Fruit fly (Drosophila melanogaster) S2 (cell line): ENCODE measurements around the gene Vps33B.

ENCODE experiments used
- CG8478 ChIP-seq: fragments of >200 bp; optimal IDR thresholded peaks from 2 replicates; lab custom pipeline; 2018
- CTCF ChIP-seq, 2 experiments: fragments of >200 bp; optimal IDR thresholded peaks; 2 replicates each; lab custom pipeline; 2018

Gene Vps33B

DNA sequence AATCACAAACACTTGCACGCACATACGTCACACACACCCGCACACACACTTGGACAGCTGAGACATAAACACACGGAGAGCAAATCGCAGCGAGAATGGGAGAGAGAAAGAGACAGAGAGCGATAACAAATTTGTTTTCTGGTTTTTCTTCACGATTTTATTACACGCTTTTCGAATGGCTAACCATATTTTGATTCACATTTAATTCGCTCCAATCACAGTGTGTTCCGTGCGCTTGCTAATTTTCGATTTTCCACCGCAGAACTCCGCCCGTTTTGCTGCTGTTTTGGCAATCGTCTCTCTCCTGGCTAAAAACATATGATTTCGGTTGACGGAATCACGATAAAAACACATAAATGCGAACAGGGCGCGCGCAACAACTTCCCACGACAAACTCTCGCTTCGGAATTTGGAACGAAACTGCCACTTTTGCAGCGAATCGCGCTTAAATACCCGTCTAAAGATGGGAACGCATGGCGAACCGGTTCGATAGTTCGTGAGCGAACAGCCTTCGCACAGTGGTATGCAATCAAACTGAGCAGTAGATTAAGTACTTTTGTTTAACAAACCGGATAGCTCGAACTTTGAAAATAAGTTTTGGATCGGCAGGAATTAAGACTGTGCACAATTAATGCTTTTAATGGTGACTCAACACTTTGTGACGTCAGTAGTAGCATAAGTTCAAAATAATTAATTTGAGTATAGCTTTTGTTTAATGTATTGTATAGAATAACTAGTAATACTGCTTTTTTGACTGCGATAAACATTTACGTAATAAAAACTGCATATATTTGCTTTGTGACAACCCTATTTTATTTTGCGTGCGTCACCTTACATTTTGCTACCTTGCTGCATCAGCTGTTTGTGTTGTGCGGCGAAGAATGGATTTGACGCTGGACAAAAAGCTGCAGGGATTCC lies at the start of gene Vps33B, which contains the start of gene Fur1:
Gene Vps33B (plus strand): TSS at position 856 of the 918 bp plus-strand sequence.
Gene Fur1 (minus strand): TSS at position 424 of the 918 bp plus-strand sequence.
- TF ChIP-seq CTCF (optimal IDR thresholded peaks at IDR 0.05; lab: Kevin White, UChicago) (peak in 1 of 2 experiments; percentile 5), CG8478 (lab: Kevin White, UChicago) (no peak)

DNA sequence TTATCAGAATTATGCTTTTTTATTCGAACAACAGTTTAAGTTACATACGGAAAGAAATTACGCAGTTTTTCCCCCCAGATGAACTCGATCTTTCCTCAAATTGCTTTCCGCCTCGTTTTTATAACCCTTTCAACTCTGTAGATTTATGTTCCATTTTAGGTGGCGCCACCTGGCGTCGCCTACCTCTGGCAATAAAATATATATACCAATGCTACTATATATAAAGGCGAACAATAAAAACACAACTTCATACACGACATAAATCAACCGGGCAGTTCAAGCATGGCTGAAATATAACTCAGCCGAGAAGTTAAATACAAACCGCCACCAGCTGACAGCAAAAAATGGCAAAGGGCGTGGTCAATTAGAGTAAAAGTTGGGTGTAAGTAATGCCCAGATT lies 46.1 kb upstream of the Vps33B start:
- peak; percentile 50 to 52 for TF ChIP-seq CTCF (optimal IDR thresholded peaks at IDR 0.05; lab: Kevin White, UChicago)
- TF ChIP-seq CG8478 (lab: Kevin White, UChicago), result no peak

DNA sequence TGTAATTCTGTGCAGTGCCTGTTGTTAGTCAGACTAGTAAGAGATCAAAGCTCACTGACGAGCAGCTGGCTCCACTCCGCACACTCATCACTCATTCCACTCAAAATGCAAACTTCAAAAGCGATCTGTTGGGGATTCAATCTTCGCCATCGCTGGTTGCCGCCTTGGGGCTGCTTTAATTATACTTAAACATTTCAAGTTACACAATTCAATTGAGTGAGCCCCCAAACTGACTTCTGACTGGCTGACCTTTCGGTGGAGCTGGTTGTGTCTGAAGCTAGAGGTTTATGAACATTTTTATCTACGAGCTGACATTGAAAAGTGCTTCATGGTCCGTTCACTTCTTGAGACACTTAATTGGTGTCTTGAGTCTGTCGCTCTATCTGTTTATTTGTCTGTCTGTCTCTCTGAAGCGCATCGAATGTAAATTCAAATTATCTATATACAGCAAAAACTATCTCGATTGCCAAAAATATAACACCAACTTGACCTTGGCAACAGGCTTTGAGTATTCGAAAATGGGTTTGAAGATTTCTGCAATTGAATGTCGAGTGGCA lies 36.0 kb upstream of the Vps33B start:
- TF ChIP-seq CG8478 (lab: Kevin White, UChicago) (no peak), CTCF (optimal IDR thresholded peaks at IDR 0.05; lab: Kevin White, UChicago) (no peak)

DNA sequence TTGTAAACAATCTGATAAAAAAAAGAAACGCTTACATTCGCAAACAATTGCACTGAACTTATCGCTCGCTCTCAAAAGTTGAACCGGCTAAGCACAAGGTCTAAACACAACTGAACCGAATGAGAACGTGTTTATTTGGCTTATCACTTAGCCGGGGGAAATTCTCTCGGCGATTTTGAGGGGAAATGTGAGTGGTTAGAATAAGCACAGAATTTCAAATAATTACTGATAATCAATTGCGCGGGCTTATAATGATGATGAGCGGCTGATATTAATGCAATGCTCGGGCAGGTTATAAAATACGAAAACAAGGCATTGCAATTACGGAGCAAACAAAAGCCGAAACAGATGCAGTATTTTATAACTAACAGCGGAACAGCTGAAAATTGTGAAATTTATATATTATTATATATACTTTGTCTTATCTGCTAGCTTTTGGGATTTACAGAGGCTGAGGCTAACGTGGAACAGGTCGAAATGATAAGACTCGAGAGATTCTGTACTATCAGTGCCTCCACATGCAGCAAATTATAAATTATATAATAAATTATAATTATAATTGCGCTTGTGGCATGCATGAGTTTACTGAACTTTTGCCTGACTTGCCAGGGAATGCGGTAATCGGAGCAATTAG lies 34.8 kb upstream of the Vps33B start:
- TF ChIP-seq CG8478 (lab: Kevin White, UChicago) (no peak), CTCF (optimal IDR thresholded peaks at IDR 0.05; lab: Kevin White, UChicago) (no peak)

DNA sequence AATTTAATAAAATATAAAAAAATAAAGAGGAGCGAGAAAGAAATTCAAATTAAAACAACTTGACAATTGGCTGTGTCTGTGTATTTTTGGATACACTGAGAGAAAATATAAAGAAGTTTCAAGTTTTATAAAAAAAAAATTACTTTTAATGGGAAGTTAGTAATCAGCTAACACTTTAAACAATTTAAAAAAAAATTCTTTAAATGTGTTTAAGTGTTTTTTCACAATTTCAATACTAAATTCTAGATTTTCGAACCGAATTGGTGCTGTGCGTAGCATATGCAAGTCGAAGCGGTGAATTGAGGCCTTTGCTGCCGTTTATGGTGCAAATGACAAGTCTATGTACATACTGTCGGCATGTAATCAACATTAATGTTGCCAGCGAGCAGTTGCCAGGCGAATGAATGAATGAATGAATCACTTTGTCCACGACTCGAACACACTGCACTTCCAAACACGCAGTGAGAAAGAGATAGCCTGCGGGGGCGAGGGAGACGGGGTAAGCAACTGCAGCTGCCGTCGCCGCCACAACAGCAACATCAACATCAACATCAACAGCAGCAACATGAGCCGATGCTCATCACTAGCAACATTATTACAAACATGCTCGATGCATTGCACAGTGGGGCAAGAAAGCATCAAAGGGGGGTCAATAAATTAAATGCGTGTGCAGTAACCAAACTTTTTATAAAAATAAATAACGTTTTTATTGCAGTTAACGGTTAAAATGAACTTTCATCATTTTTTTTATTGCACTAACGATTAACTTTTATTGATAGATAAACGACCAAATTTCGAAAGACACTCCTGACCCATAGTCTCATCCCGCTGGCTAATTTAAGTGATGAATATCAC lies 27.5 kb upstream of the Vps33B start:
- TF ChIP-seq CTCF (optimal IDR thresholded peaks at IDR 0.05; lab: Kevin White, UChicago) (no peak), CG8478 (lab: Kevin White, UChicago) (no peak)

DNA sequence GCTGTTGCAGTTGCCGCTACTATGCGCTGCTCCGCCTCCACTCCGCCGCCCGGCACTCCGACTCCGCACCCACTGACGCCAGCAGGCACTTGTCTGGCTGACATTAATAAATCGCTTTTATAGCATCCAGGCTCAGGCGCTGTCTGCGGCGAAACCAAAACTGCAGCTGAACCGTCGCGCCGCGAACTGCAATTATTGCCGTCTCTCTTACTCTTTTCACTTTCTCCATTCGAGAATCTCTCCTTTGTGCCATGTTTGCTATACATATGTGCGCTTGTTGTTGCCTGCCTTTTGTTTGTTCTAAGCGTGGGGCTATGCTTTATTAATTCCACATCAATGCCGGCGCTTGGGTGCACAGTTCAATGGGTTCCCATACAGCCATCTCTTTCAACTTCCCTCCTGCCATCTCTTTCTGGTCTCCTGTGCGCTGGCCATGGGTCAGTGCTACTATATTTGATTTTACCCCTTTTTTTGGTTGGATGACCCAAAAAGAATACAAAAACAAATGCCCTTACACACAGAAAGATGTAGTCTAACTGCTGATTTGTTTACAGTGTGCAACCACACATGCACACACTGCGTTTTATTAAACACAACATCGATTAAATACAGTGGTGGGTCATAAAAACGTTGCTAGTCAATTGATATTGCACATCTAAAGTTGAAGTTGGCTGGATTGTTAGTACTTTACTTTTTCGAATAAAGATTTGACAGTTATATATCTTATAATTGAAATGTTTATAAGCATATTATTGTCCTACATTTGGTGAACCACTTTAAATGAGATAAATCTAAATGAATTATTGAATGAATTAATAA lies 26.6 kb upstream of the Vps33B start:
- TF ChIP-seq CTCF (optimal IDR thresholded peaks at IDR 0.05; lab: Kevin White, UChicago) (no peak), CG8478 (lab: Kevin White, UChicago) (no peak)

DNA sequence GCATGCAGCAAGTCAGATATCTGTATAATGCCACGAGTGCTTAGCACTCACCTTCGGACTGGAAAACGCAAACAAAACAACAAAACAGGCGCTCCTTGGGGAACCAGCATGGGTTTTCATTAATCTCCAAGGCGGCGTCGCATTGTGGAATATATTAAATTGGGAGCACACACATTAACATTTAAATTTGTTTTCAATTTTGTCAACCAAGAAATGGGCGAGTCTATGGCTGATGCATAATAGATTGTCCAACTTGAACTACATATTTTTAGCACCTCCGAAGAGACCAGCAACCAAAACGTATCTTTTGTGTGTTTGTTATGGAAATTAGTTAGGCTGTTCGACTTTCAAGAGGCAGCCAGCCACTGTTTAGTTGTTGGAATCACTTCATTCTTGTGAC lies 25.8 kb upstream of the Vps33B start:
- TF ChIP-seq CG8478 (lab: Kevin White, UChicago) (no peak), CTCF (optimal IDR thresholded peaks at IDR 0.05; lab: Kevin White, UChicago) (no peak)

DNA sequence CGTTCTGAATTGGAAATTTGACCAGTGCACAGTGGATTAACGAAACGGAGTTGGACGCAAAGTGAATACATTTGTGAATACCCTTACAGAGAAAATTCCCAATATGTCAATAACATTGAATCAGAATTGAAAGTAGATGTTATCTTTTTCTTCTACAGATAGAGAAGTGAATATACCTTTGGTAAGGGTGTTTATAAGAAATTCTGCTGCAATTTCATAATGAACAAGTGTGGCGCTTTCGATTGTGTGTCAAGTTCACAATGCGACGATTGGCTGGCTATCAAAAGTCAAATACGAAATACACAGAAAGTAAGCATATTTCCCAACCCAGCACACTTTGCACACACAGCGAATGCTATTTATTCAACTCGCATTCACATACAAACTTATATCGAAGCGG lies 25.0 kb upstream of the Vps33B start:
- TF ChIP-seq CTCF (optimal IDR thresholded peaks at IDR 0.05; lab: Kevin White, UChicago) (no peak), CG8478 (lab: Kevin White, UChicago) (no peak)

DNA sequence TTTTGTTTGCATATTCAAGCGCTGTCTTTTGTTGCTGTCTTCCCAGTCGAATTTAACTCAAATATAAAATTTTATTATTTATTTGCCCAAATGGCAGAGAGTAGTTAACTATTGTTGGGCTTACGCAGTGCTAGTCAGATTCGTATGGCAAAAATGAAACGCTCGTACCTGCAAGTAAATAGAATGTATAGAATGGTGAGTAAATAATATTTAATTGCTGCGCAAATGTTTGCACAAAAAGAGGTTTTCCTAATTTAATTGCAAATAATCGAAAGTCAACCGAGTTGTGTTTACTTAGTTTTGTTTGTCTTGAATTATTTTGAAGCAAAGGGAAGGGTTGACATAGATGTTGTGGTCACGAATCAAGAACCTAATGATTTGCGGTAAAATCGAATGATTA lies 24.6 kb upstream of the Vps33B start:
- no peak for TF ChIP-seq CTCF (optimal IDR thresholded peaks at IDR 0.05; lab: Kevin White, UChicago)
- no peak for TF ChIP-seq CG8478 (lab: Kevin White, UChicago)

DNA sequence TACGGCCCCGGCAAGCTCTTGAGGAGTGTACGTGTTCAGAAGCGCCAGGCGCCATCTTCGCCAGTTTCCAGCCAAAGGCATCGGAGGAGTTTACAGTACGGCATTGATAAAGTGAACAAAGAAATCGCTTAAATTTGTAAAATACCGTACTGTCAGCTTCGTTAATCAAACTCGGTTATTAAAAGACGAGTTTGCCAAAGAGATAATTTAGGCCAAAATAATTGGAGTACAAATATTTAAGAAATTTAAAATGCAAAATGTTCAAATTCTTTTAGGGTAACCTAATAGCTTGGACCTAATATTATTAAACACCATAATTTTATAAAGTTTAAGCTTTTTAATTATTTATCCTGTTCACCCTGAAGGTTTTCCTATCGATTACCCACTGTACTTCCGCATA lies 21.5 kb upstream of the Vps33B start:
- TF ChIP-seq CG8478 (lab: Kevin White, UChicago), result no peak
- TF ChIP-seq CTCF (optimal IDR thresholded peaks at IDR 0.05; lab: Kevin White, UChicago), result no peak

DNA sequence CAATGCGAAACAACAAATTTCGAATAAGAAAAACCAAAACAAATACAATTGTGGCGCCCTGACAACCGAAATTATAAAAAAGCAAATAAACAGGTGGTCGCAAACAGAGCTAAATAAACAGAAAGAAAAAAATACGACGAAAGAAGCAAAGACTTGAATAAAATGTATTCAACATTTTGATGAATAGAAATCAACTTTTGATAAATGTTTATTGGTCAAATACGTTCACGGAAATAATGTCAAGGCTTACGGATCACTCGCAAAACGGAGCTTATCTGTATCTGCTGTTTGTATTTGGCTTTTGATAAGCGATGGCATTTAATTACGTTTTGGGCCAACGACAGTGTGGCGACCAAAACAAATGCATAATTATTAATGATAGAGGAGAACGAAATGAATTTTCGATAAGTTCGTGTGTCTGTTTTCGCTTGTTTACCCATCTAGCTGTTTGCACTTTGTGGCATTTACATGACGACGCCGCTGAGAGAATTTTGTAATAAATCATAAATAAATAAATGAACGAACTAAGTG lies 20.1 kb upstream of the Vps33B start:
- no peak for TF ChIP-seq CG8478 (lab: Kevin White, UChicago)
- TF ChIP-seq CTCF (optimal IDR thresholded peaks at IDR 0.05; lab: Kevin White, UChicago), result no peak

DNA sequence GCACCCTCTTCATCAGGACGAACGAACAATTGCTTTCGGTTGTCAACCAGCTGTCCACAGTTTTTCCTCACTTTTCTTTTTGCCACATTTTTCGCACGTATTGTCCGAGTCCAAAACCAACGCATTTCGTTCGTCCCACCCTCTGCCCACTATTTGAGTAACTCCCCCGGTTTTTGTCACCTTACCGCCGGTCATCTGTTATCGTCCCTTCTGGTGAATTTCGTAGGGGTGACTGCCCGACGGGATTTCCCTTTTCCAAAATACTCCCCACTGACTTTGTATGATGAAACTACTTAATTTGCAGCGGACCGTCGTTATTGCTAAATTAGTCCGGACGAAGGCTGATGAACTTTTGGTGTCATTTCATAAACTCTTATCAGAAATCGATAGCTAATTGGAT lies 16.2 kb upstream of the Vps33B start:
- TF ChIP-seq CG8478 (lab: Kevin White, UChicago) (no peak), CTCF (optimal IDR thresholded peaks at IDR 0.05; lab: Kevin White, UChicago) (no peak)

DNA sequence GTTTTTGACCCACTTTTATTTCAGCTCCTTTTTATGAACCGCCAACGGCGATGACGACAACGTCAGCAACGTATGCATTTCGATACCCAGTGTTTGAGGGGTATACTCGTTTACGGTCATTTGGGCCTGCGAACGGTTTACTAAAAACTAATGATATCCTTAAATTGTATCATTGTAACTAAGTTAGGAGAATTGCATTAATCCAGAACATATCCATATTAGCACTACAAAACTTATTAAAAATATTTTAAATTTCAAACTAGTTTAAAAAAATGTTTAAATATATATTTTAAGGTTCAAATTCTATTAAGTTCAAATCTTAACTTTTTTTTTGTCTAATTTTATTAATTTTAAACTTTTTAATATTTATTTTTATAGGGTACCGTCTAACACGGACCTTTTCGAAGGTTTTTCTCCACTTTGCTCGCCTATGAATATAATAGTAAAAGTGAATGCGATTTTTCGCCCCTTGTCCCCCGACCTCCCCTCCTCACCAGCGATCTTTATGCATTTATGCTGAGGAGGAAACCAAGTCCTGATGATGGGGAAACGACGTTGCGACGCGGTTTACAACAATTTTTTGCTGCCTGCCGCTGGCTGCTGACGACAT lies 14.0 kb upstream of the Vps33B start:
- no peak for TF ChIP-seq CTCF (optimal IDR thresholded peaks at IDR 0.05; lab: Kevin White, UChicago)
- no peak for TF ChIP-seq CG8478 (lab: Kevin White, UChicago)
